Fruit fly (Drosophila melanogaster) whole organism, embryonic: ENCODE data around the gene CG14230.

ENCODE experiments used
- ATbp ChIP-seq: fragments of 200-800 bp; sonication (Bioruptor generic); optimal IDR thresholded peaks from 2 replicates; lab custom pipeline; 2017; ENCODE audit warnings: missing biosample characterization, mild to moderate bottlenecking, missing genetic modification characterization, missing genetic modification reagents
- Adf1 ChIP-seq: fragments of 200-800 bp; sonication (Bioruptor generic); IDR thresholded peaks from 2 replicates; pipeline ENCODE4 v1.3.6; 2022; ENCODE audit warnings: missing biosample characterization, missing genetic modification characterization
- Atf3 ChIP-seq: fragments of 200-800 bp; sonication (Bioruptor generic); optimal IDR thresholded peaks from 3 replicates; lab custom pipeline; 2016; ENCODE audit warnings: missing biosample characterization, missing genetic modification characterization
- CG10209 ChIP-seq: fragments of 200-800 bp; sonication (Bioruptor generic); optimal IDR thresholded peaks from 3 replicates; lab custom pipeline; 2017; ENCODE audit warnings: missing biosample characterization, mild to moderate bottlenecking, missing genetic modification characterization, missing genetic modification reagents
- CG10321 ChIP-seq: fragments of 200-800 bp; sonication (Bioruptor generic); IDR thresholded peaks from 2 replicates; pipeline ENCODE4 v1.3.6; 2022; ENCODE audit warnings: missing biosample characterization, missing genetic modification characterization
- CG11560 ChIP-seq: fragments of 200-800 bp; sonication (Bioruptor generic); IDR thresholded peaks from 3 replicates; pipeline ENCODE4 v1.3.6; 2022; ENCODE audit warnings: missing biosample characterization, missing genetic modification characterization
- CG12155 ChIP-seq: fragments of 200-800 bp; sonication (Bioruptor generic); optimal IDR thresholded peaks from 3 replicates; lab custom pipeline; 2016; ENCODE audit warnings: missing biosample characterization, missing genetic modification characterization
- CG12659 ChIP-seq: fragments of 200-800 bp; sonication (Bioruptor generic); optimal IDR thresholded peaks from 3 replicates; lab custom pipeline; 2017; ENCODE audit warnings: mild to moderate bottlenecking, missing biosample characterization, missing genetic modification reagents, missing genetic modification characterization
- CG15479 ChIP-seq: fragments of 200-800 bp; sonication (Bioruptor generic); optimal IDR thresholded peaks from 3 replicates; lab custom pipeline; 2019; ENCODE audit warnings: missing biosample characterization, mild to moderate bottlenecking, missing genetic modification characterization, moderate library complexity
- CG15696 ChIP-seq: fragments of 200-800 bp; sonication (Bioruptor generic); optimal IDR thresholded peaks from 2 replicates; lab custom pipeline; 2019; ENCODE audit warnings: missing biosample characterization, mild to moderate bottlenecking, missing genetic modification characterization, moderate library complexity
- CG18599 ChIP-seq: fragments of 200-800 bp; sonication (Bioruptor generic); optimal IDR thresholded peaks from 3 replicates; lab custom pipeline; 2017; ENCODE audit warnings: missing biosample characterization, missing genetic modification characterization, mild to moderate bottlenecking, moderate library complexity, missing genetic modification reagents
- CG2199 ChIP-seq: fragments of 200-800 bp; sonication (Bioruptor generic); IDR thresholded peaks from 3 replicates; pipeline ENCODE4 v1.3.6; 2022; ENCODE audit warnings: missing biosample characterization, missing genetic modification characterization
- CG2712 ChIP-seq: fragments of 200-800 bp; optimal IDR thresholded peaks from 3 replicates; lab custom pipeline; 2019; ENCODE audit warnings: missing biosample characterization, mild to moderate bottlenecking, missing genetic modification characterization, moderate library complexity
- CG2875 ChIP-seq: fragments of 200-800 bp; sonication (Bioruptor generic); optimal IDR thresholded peaks from 2 replicates; lab custom pipeline; 2017; ENCODE audit warnings: missing biosample characterization, mild to moderate bottlenecking, missing genetic modification characterization, missing genetic modification reagents
- CG3065 ChIP-seq: fragments of 200-800 bp; sonication (Bioruptor generic); optimal IDR thresholded peaks from 2 replicates; lab custom pipeline; 2016; ENCODE audit warnings: missing biosample characterization, missing genetic modification characterization
- CG34376 ChIP-seq: fragments of 200-800 bp; sonication (Bioruptor generic); optimal IDR thresholded peaks from 2 replicates; lab custom pipeline; 2018; ENCODE audit warnings: missing biosample characterization, mild to moderate bottlenecking, missing genetic modification characterization
- CG5953 ChIP-seq: fragments of 200-800 bp; sonication (Bioruptor generic); IDR thresholded peaks from 2 replicates; pipeline ENCODE4 v1.3.6; 2022; ENCODE audit warnings: missing biosample characterization, missing genetic modification characterization
- CG7745 ChIP-seq: fragments of 200-800 bp; sonication (Bioruptor generic); optimal IDR thresholded peaks from 2 replicates; lab custom pipeline; 2018; ENCODE audit warnings: missing biosample characterization, mild to moderate bottlenecking, missing genetic modification characterization, moderate library complexity
- CG8478 ChIP-seq: fragments of >200 bp; optimal IDR thresholded peaks from 2 replicates; lab custom pipeline; 2018
- CG8944 ChIP-seq: fragments of 200-800 bp; sonication (Bioruptor generic); optimal IDR thresholded peaks from 3 replicates; lab custom pipeline; 2016; ENCODE audit warnings: missing biosample characterization, missing genetic modification characterization
- Camta ChIP-seq: fragments of 200-800 bp; sonication (Bioruptor generic); optimal IDR thresholded peaks from 2 replicates; lab custom pipeline; 2016; ENCODE audit warnings: missing biosample characterization, missing genetic modification characterization
- Elba2 ChIP-seq: fragments of 200-800 bp; sonication (Bioruptor generic); optimal IDR thresholded peaks from 3 replicates; lab custom pipeline; 2016; ENCODE audit warnings: missing biosample characterization, missing genetic modification characterization
- Gsc ChIP-seq: fragments of 200-800 bp; sonication (Bioruptor generic); IDR thresholded peaks from 2 replicates; pipeline ENCODE4 v1.3.6; 2022; ENCODE audit warnings: missing biosample characterization, missing genetic modification characterization
- H2.0 ChIP-seq: fragments of 200-800 bp; sonication (Bioruptor generic); IDR thresholded peaks from 2 replicates; pipeline ENCODE4 v1.3.6; 2022; ENCODE audit warnings: missing biosample characterization, missing genetic modification characterization
- HLH3B ChIP-seq: fragments of 200-800 bp; sonication (Bioruptor generic); IDR thresholded peaks from 2 replicates; pipeline ENCODE4 v1.3.6; 2022; ENCODE audit warnings: missing biosample characterization, missing genetic modification characterization
- Hey ChIP-seq: fragments of 200-800 bp; sonication (Bioruptor generic); optimal IDR thresholded peaks from 3 replicates; lab custom pipeline; 2018; ENCODE audit warnings: missing biosample characterization, mild to moderate bottlenecking, missing genetic modification characterization
- Nf-YA ChIP-seq: fragments of 200-800 bp; sonication (Bioruptor generic); IDR thresholded peaks from 2 replicates; pipeline ENCODE4 v1.3.6; 2022; ENCODE audit warnings: missing biosample characterization, missing genetic modification characterization
- Nf-YB ChIP-seq: fragments of 200-800 bp; sonication (Bioruptor generic); optimal IDR thresholded peaks from 3 replicates; lab custom pipeline; 2019; ENCODE audit warnings: missing biosample characterization, mild to moderate bottlenecking, missing genetic modification characterization, moderate library complexity
- Nf-YC ChIP-seq: fragments of 200-800 bp; optimal IDR thresholded peaks from 3 replicates; lab custom pipeline; 2019; ENCODE audit warnings: missing biosample characterization, mild to moderate bottlenecking, missing genetic modification characterization, moderate library complexity
- Trl ChIP-seq, 3 experiments: fragments of >200 bp in 2 of 3; fragments of 200-800 bp in 1 of 3; sonication (Bioruptor generic) in 1 of 3; optimal IDR thresholded peaks; 2 replicates in 1 of 3; 3 replicates in 2 of 3; lab custom pipeline; 2016 to 2017; ENCODE audit warnings: missing biosample characterization in 1 of 3, missing genetic modification characterization in 1 of 3
- YL-1 ChIP-seq: fragments of 200-800 bp; sonication (Bioruptor generic); optimal IDR thresholded peaks from 3 replicates; lab custom pipeline; 2017; ENCODE audit warnings: missing biosample characterization, mild to moderate bottlenecking, missing genetic modification characterization
- amos ChIP-seq: fragments of 200-800 bp; sonication (Bioruptor generic); IDR thresholded peaks from 2 replicates; pipeline ENCODE4 v1.3.6; 2022; ENCODE audit warnings: missing biosample characterization, missing genetic modification characterization; ENCODE audit not compliant: partially characterized antibody
- ara ChIP-seq: fragments of 200-800 bp; sonication (Bioruptor generic); IDR thresholded peaks from 2 replicates; pipeline ENCODE4 v1.3.6; 2022; ENCODE audit warnings: missing biosample characterization, missing genetic modification characterization
- cg ChIP-seq: fragments of 200-800 bp; sonication (Bioruptor generic); optimal IDR thresholded peaks from 3 replicates; lab custom pipeline; 2019; ENCODE audit warnings: missing biosample characterization, mild to moderate bottlenecking, missing genetic modification characterization, moderate library complexity
- ci ChIP-seq: fragments of 200-800 bp; sonication (Bioruptor generic); IDR thresholded peaks from 3 replicates; pipeline ENCODE4 v1.3.6; 2022; ENCODE audit warnings: missing biosample characterization, missing genetic modification characterization
- crp ChIP-seq, 2 experiments: fragments of 200-800 bp; sonication (Bioruptor generic); optimal IDR thresholded peaks; 2 replicates in 1 of 2; 3 replicates in 1 of 2; lab custom pipeline; 2017; ENCODE audit warnings: missing biosample characterization in 2 of 2, missing genetic modification characterization in 2 of 2, mild to moderate bottlenecking in 1 of 2, moderate library complexity in 1 of 2
- dmrt11E ChIP-seq: fragments of 200-800 bp; sonication (Bioruptor generic); optimal IDR thresholded peaks from 3 replicates; lab custom pipeline; 2018; ENCODE audit warnings: missing biosample characterization, mild to moderate bottlenecking, missing genetic modification characterization, moderate library complexity
- dpn ChIP-seq, 2 experiments: fragments of 200-800 bp; sonication (Bioruptor generic); optimal IDR thresholded peaks; 3 replicates each; lab custom pipeline; 2016; ENCODE audit warnings: missing biosample characterization in 2 of 2, missing genetic modification characterization in 2 of 2
- ewg ChIP-seq: fragments of 200-800 bp; sonication (Bioruptor generic); optimal IDR thresholded peaks from 3 replicates; lab custom pipeline; 2017; ENCODE audit warnings: mild to moderate bottlenecking, missing biosample characterization, missing genetic modification reagents, missing genetic modification characterization
- fru ChIP-seq: fragments of >200 bp; optimal IDR thresholded peaks from 2 replicates; lab custom pipeline; 2017
- jing ChIP-seq: fragments of 200-800 bp; sonication (Bioruptor generic); optimal IDR thresholded peaks from 2 replicates; lab custom pipeline; 2018; ENCODE audit warnings: missing biosample characterization, mild to moderate bottlenecking, missing genetic modification characterization
- kni ChIP-seq: fragments of 200-800 bp; sonication (Bioruptor generic); optimal IDR thresholded peaks from 3 replicates; lab custom pipeline; 2017; ENCODE audit warnings: mild to moderate bottlenecking, missing biosample characterization, missing genetic modification reagents, missing genetic modification characterization
- ro ChIP-seq: fragments of 200-800 bp; sonication (Bioruptor generic); IDR thresholded peaks from 2 replicates; pipeline ENCODE4 v1.3.6; 2022; ENCODE audit warnings: missing biosample characterization, missing genetic modification characterization
- sens ChIP-seq: fragments of 200-800 bp; sonication (Bioruptor generic); peaks from one replicate; lab custom pipeline; 2016; ENCODE audit warnings: missing biosample characterization, missing genetic modification characterization
- sisA ChIP-seq: fragments of 200-800 bp; sonication (Bioruptor generic); IDR thresholded peaks from 2 replicates; pipeline ENCODE4 v1.3.6; 2022; ENCODE audit warnings: missing biosample characterization, missing genetic modification characterization
- sob ChIP-seq: fragments of 200-800 bp; sonication (Bioruptor generic); IDR thresholded peaks from 2 replicates; pipeline ENCODE4 v1.3.6; 2022; ENCODE audit warnings: missing biosample characterization, missing genetic modification characterization
- sug ChIP-seq: fragments of 200-800 bp; optimal IDR thresholded peaks from 2 replicates; lab custom pipeline; 2019; ENCODE audit warnings: missing biosample characterization, mild to moderate bottlenecking, missing genetic modification characterization, moderate library complexity
- wek ChIP-seq: fragments of 200-800 bp; sonication (Bioruptor generic); optimal IDR thresholded peaks from 3 replicates; lab custom pipeline; 2018; ENCODE audit warnings: missing biosample characterization, mild to moderate bottlenecking, missing genetic modification characterization, moderate library complexity

Gene CG14230

dm6 chrX:19696845-19697244 lies 7.1 kb upstream of the CG14230 start, which contains the start of gene Cdc42 (continued):
- TF ChIP-seq Elba2 (GFP tag; lab: Kevin White, UChicago) (no peak), dpn (GFP tag; optimal IDR thresholded peaks at IDR 0.05; lab: Kevin White, UChicago) (no peak), ro (GFP tag; lab: Robert Waterston, UW) (no peak), CG18599 (no peak), H2.0 (GFP tag; lab: Robert Waterston, UW) (peak; percentile 3; the same call in 1 of the 2 replicates), CG15696 (tag; lab: Kevin White, UChicago) (no peak), CG3065 (GFP tag; lab: Kevin White, UChicago) (no peak), sens (GFP tag; lab: Kevin White, UChicago) (peak; percentile 49), CG11560 (tag; lab: Robert Waterston, UW) (no peak), Gsc (no peak), Adf1 (GFP tag; lab: Robert Waterston, UW) (no peak), Nf-YA (GFP tag; lab: Robert Waterston, UW) (no peak), crp (GFP tag; optimal IDR thresholded peaks at IDR 0.05; lab: Kevin White, UChicago) (no peak), CG8944 (GFP tag; lab: Kevin White, UChicago) (no peak), Hey (tag; lab: Kevin White, UChicago) (no peak), CG7745 (tag; lab: Kevin White, UChicago) (no peak), amos (GFP tag; lab: Robert Waterston, UW) (peak; percentile 45), wek (GFP tag; lab: Kevin White, UChicago) (no peak)

- peak; percentile 83 for TF ChIP-seq Nf-YB (GFP tag; lab: Kevin White, UChicago)
- TF ChIP-seq CG15479 (GFP tag; lab: Kevin White, UChicago) = peak; percentile 62
- 0 out of 2 replicates have a peak, but pooled peaks have one; percentile 15 for TF ChIP-seq sob (GFP tag; lab: Robert Waterston, UW)
- peak; percentile 40 for TF ChIP-seq wek (GFP tag; lab: Kevin White, UChicago)
- no peak for TF ChIP-seq Atf3 (GFP tag; lab: Kevin White, UChicago)
- TF ChIP-seq YL-1 = peak; percentile 37
- TF ChIP-seq CG8478 (lab: Kevin White, UChicago) = peak; percentile 92
- TF ChIP-seq CG2712 (tag; lab: Kevin White, UChicago) = peak; percentile 3
- TF ChIP-seq dmrt11E (tag; lab: Kevin White, UChicago) = peak; percentile 18
- no peak for TF ChIP-seq jing (GFP tag; lab: Kevin White, UChicago)
- peak; percentile 18 for TF ChIP-seq CG2875 (GFP tag; lab: Kevin White, UChicago)
- TF ChIP-seq fru (lab: Kevin White, UChicago) = peak; percentile 23
- TF ChIP-seq CG12659 (GFP tag; lab: Kevin White, UChicago) = no peak
- no peak for TF ChIP-seq CG5953 (GFP tag; lab: Robert Waterston, UW)
- peak in 1 of 2 experiments; percentile 10 for TF ChIP-seq Trl (optimal IDR thresholded peaks at IDR 0.05; lab: Kevin White, UChicago)
- TF ChIP-seq Trl (GFP tag; optimal IDR thresholded peaks at IDR 0.05; lab: Kevin White, UChicago) = no peak
- TF ChIP-seq sens (GFP tag; lab: Kevin White, UChicago) = peak; percentile 19
- TF ChIP-seq cg (GFP tag; lab: Kevin White, UChicago) = peak; percentile 98
- peak; percentile 44 for TF ChIP-seq CG15696 (tag; lab: Kevin White, UChicago)
- peak; percentile 26; the same call in 1 of the 2 replicates for TF ChIP-seq HLH3B (GFP tag; lab: Robert Waterston, UW)
- no peak for TF ChIP-seq kni
- 0 out of 3 replicates have a peak, but pooled peaks have one; percentile 15 for TF ChIP-seq CG2199 (GFP tag; lab: Robert Waterston, UW)
- peak; percentile 25 for TF ChIP-seq ewg
- TF ChIP-seq sisA (GFP tag; lab: Robert Waterston, UW) = no peak
- peak; percentile 23 for TF ChIP-seq ATbp
- no peak for TF ChIP-seq CG10321 (GFP tag; lab: Robert Waterston, UW)
- TF ChIP-seq CG12155 (GFP tag; lab: Kevin White, UChicago) = peak; percentile 52
- TF ChIP-seq Camta (GFP tag; lab: Kevin White, UChicago) = no peak
- TF ChIP-seq ci (GFP tag; lab: Robert Waterston, UW) = peak; percentile 56; the same call in 1 of the 3 replicates
- TF ChIP-seq ara = peak; percentile 21; the same call in 1 of the 2 replicates
- TF ChIP-seq CG10209 (GFP tag; lab: Kevin White, UChicago) = peak; percentile 3
- TF ChIP-seq sug = peak; percentile 45
- no peak for TF ChIP-seq CG34376 (GFP tag; lab: Kevin White, UChicago)
- peak; percentile 93 for TF ChIP-seq Nf-YC (tag; lab: Kevin White, UChicago)
These were observed 6.6 kb upstream of the CG14230 start for dm6 chrX:19697255-19697877.
